Fruit fly (Drosophila melanogaster) whole organism, embryonic: ENCODE results near the gene Shal.

ENCODE experiments used
- BtbVII ChIP-seq: fragments of 200-800 bp; sonication (Bioruptor generic); optimal IDR thresholded peaks from 3 replicates; lab custom pipeline; 2017; ENCODE audit warnings: missing biosample characterization, mild to moderate bottlenecking, missing genetic modification characterization
- CG10147 ChIP-seq: fragments of 200-800 bp; sonication (Bioruptor generic); optimal IDR thresholded peaks from 2 replicates; lab custom pipeline; 2019; ENCODE audit warnings: missing biosample characterization, mild to moderate bottlenecking, missing genetic modification characterization, moderate library complexity
- CG11085 ChIP-seq: fragments of 200-800 bp; sonication (Bioruptor generic); IDR thresholded peaks from 2 replicates; pipeline ENCODE4 v1.3.6; 2022; ENCODE audit warnings: missing biosample characterization, missing genetic modification characterization
- CG11093 ChIP-seq: fragments of 200-800 bp; sonication (Bioruptor generic); IDR thresholded peaks from 3 replicates; pipeline ENCODE4 v1.3.6; 2022; ENCODE audit warnings: missing biosample characterization, missing genetic modification characterization
- CG11247 ChIP-seq: fragments of 200-800 bp; sonication (Bioruptor generic); IDR thresholded peaks from 2 replicates; pipeline ENCODE4 v1.3.6; 2022; ENCODE audit warnings: missing biosample characterization, missing genetic modification characterization
- CG15073 ChIP-seq: fragments of 200-800 bp; sonication (Bioruptor generic); optimal IDR thresholded peaks from 2 replicates; lab custom pipeline; 2016; ENCODE audit warnings: missing biosample characterization, missing genetic modification characterization
- CG15479 ChIP-seq: fragments of 200-800 bp; sonication (Bioruptor generic); optimal IDR thresholded peaks from 3 replicates; lab custom pipeline; 2019; ENCODE audit warnings: missing biosample characterization, mild to moderate bottlenecking, missing genetic modification characterization, moderate library complexity
- CG16815 ChIP-seq: fragments of 200-800 bp; sonication (Bioruptor generic); optimal IDR thresholded peaks from 3 replicates; lab custom pipeline; 2017; ENCODE audit warnings: missing biosample characterization, mild to moderate bottlenecking, missing genetic modification characterization
- CG16863 ChIP-seq: fragments of 200-800 bp; sonication (Bioruptor generic); optimal IDR thresholded peaks from 3 replicates; lab custom pipeline; 2016; ENCODE audit warnings: missing biosample characterization, missing genetic modification characterization
- CG17361 ChIP-seq: fragments of 200-800 bp; sonication (Bioruptor generic); IDR thresholded peaks from 3 replicates; pipeline ENCODE4 v1.3.6; 2022; ENCODE audit warnings: missing biosample characterization, missing genetic modification characterization
- CG17612 ChIP-seq: fragments of 200-800 bp; sonication (Bioruptor generic); IDR thresholded peaks from 2 replicates; pipeline ENCODE4 v1.3.6; 2022; ENCODE audit warnings: missing biosample characterization, missing genetic modification characterization
- CG17802 ChIP-seq: fragments of 200-800 bp; sonication (Bioruptor generic); optimal IDR thresholded peaks from 2 replicates; lab custom pipeline; 2018; ENCODE audit warnings: missing biosample characterization, mild to moderate bottlenecking, missing genetic modification characterization, moderate library complexity
- CG17912 ChIP-seq: fragments of 200-800 bp; sonication (Bioruptor generic); optimal IDR thresholded peaks from 2 replicates; lab custom pipeline; 2018; ENCODE audit warnings: missing biosample characterization, mild to moderate bottlenecking, missing genetic modification characterization
- CG18476 ChIP-seq: fragments of 200-800 bp; sonication (Bioruptor generic); optimal IDR thresholded peaks from 2 replicates; lab custom pipeline; 2016; ENCODE audit warnings: missing biosample characterization, mild to moderate bottlenecking, missing genetic modification characterization
- CG3163 ChIP-seq: fragments of 200-800 bp; sonication (Bioruptor generic); optimal IDR thresholded peaks from 3 replicates; lab custom pipeline; 2016; ENCODE audit warnings: missing biosample characterization, missing genetic modification characterization
- CG3838 ChIP-seq: fragments of 200-800 bp; sonication (Bioruptor generic); optimal IDR thresholded peaks from 3 replicates; lab custom pipeline; 2016; ENCODE audit warnings: missing biosample characterization, missing genetic modification characterization
- CG3995 ChIP-seq: fragments of 200-800 bp; sonication (Bioruptor generic); optimal IDR thresholded peaks from 3 replicates; lab custom pipeline; 2016; ENCODE audit warnings: missing biosample characterization, missing genetic modification characterization
- CG4328 ChIP-seq: fragments of 200-800 bp; sonication (Bioruptor generic); optimal IDR thresholded peaks from 3 replicates; lab custom pipeline; 2017; ENCODE audit warnings: missing biosample characterization, missing genetic modification reagents, missing genetic modification characterization
- CG4360 ChIP-seq: fragments of 200-800 bp; sonication (Bioruptor generic); IDR thresholded peaks from 2 replicates; pipeline ENCODE4 v1.3.6; 2022; ENCODE audit warnings: missing biosample characterization, missing genetic modification characterization
- CG4707 ChIP-seq: fragments of 200-800 bp; sonication (Bioruptor generic); optimal IDR thresholded peaks from 2 replicates; lab custom pipeline; 2018; ENCODE audit warnings: missing biosample characterization, mild to moderate bottlenecking, missing genetic modification characterization, moderate library complexity
- CG6791 ChIP-seq: fragments of 200-800 bp; sonication (Bioruptor generic); IDR thresholded peaks from 3 replicates; pipeline ENCODE4 v1.3.6; 2022; ENCODE audit warnings: missing biosample characterization, missing genetic modification characterization; ENCODE audit not compliant: partially characterized antibody
- CG7271 ChIP-seq: fragments of 200-800 bp; sonication (Bioruptor generic); optimal IDR thresholded peaks from 2 replicates; lab custom pipeline; 2018; ENCODE audit warnings: missing biosample characterization, mild to moderate bottlenecking, missing genetic modification characterization, moderate library complexity
- CG8281 ChIP-seq: fragments of 200-800 bp; sonication (Bioruptor generic); optimal IDR thresholded peaks from 2 replicates; lab custom pipeline; 2018; ENCODE audit warnings: missing biosample characterization, mild to moderate bottlenecking, missing genetic modification characterization, moderate library complexity
- CG8359 ChIP-seq: fragments of 200-800 bp; sonication (Bioruptor generic); optimal IDR thresholded peaks from 2 replicates; lab custom pipeline; 2017; ENCODE audit warnings: missing biosample characterization, mild to moderate bottlenecking, missing genetic modification characterization, borderline replicate concordance
- CG8478 ChIP-seq: fragments of >200 bp; optimal IDR thresholded peaks from 2 replicates; lab custom pipeline; 2018
- E2f2 ChIP-seq: fragments of 200-800 bp; sonication (Bioruptor generic); IDR thresholded peaks from 2 replicates; pipeline ENCODE4 v1.3.6; 2022; ENCODE audit warnings: missing biosample characterization, missing genetic modification characterization
- MESR4 ChIP-seq: fragments of 200-800 bp; sonication (Bioruptor generic); optimal IDR thresholded peaks from 2 replicates; lab custom pipeline; 2018; ENCODE audit warnings: missing biosample characterization, mild to moderate bottlenecking, missing genetic modification characterization, moderate library complexity
- Nf-YB ChIP-seq: fragments of 200-800 bp; sonication (Bioruptor generic); optimal IDR thresholded peaks from 3 replicates; lab custom pipeline; 2019; ENCODE audit warnings: missing biosample characterization, mild to moderate bottlenecking, missing genetic modification characterization, moderate library complexity
- Spps ChIP-seq: fragments of 200-800 bp; sonication (Bioruptor generic); optimal IDR thresholded peaks from 2 replicates; lab custom pipeline; 2018; ENCODE audit warnings: missing biosample characterization, mild to moderate bottlenecking, missing genetic modification characterization
- Sry-δ ChIP-seq: fragments of 200-800 bp; sonication (Bioruptor generic); optimal IDR thresholded peaks from 2 replicates; lab custom pipeline; 2016; ENCODE audit warnings: missing biosample characterization, missing genetic modification characterization
- Usf ChIP-seq: fragments of 200-800 bp; sonication (Bioruptor generic); optimal IDR thresholded peaks from 2 replicates; lab custom pipeline; 2017; ENCODE audit warnings: missing genotype, missing biosample characterization, missing genetic modification characterization
- ash1 ChIP-seq: fragments of 200-800 bp; sonication (Bioruptor generic); optimal IDR thresholded peaks from 2 replicates; lab custom pipeline; 2018; ENCODE audit warnings: missing biosample characterization, mild to moderate bottlenecking, missing genetic modification characterization
- ato ChIP-seq: fragments of 200-800 bp; sonication (Bioruptor generic); IDR thresholded peaks from 2 replicates; pipeline ENCODE4 v1.3.6; 2022; ENCODE audit warnings: missing biosample characterization, missing genetic modification characterization; ENCODE audit not compliant: partially characterized antibody
- az2 ChIP-seq: fragments of 200-800 bp; sonication (Bioruptor generic); optimal IDR thresholded peaks from 3 replicates; lab custom pipeline; 2016; ENCODE audit warnings: missing biosample characterization, missing genetic modification characterization
- bab2 ChIP-seq: fragments of 200-800 bp; sonication (Bioruptor generic); optimal IDR thresholded peaks from 2 replicates; lab custom pipeline; 2016; ENCODE audit warnings: missing biosample characterization, missing genetic modification characterization
- dmrt11E ChIP-seq: fragments of 200-800 bp; sonication (Bioruptor generic); optimal IDR thresholded peaks from 3 replicates; lab custom pipeline; 2018; ENCODE audit warnings: missing biosample characterization, mild to moderate bottlenecking, missing genetic modification characterization, moderate library complexity
- dmrt99B ChIP-seq: fragments of 200-800 bp; sonication (Bioruptor generic); optimal IDR thresholded peaks from 2 replicates; lab custom pipeline; 2018; ENCODE audit warnings: missing biosample characterization, mild to moderate bottlenecking, missing genetic modification characterization, moderate library complexity
- dpn ChIP-seq, 2 experiments: fragments of 200-800 bp; sonication (Bioruptor generic); optimal IDR thresholded peaks; 3 replicates each; lab custom pipeline; 2016; ENCODE audit warnings: missing biosample characterization in 2 of 2, missing genetic modification characterization in 2 of 2
- gsb ChIP-seq: fragments of 200-800 bp; sonication (Bioruptor generic); IDR thresholded peaks from 2 replicates; pipeline ENCODE4 v1.3.6; 2022; ENCODE audit warnings: missing biosample characterization, missing genetic modification characterization
- h ChIP-seq: fragments of >200 bp; optimal IDR thresholded peaks from 2 replicates; lab custom pipeline; 2017
- hb ChIP-seq: fragments of 200-800 bp; sonication (Bioruptor generic); IDR thresholded peaks from 3 replicates; pipeline ENCODE4 v1.3.6; 2022; ENCODE audit warnings: missing biosample characterization, missing genetic modification characterization; ENCODE audit not compliant: partially characterized antibody
- maf-S ChIP-seq: fragments of 200-800 bp; sonication (Bioruptor generic); optimal IDR thresholded peaks from 2 replicates; lab custom pipeline; 2016; ENCODE audit warnings: missing biosample characterization, missing genetic modification characterization
- otp ChIP-seq: fragments of 200-800 bp; sonication (Bioruptor generic); IDR thresholded peaks from 3 replicates; pipeline ENCODE4, ENCODE4 v1.3.6; 2022; ENCODE audit warnings: missing biosample characterization, missing genetic modification characterization
- pan ChIP-seq, 4 experiments: fragments of >200 bp in 3 of 4; fragments of 200-800 bp in 1 of 4; sonication (Bioruptor generic) in 1 of 4; optimal IDR thresholded peaks in 3 of 4; IDR thresholded peaks in 1 of 4; 2 replicates each; pipeline versions ENCODE4 v1.3.6 to Lab custom; 2017 to 2022; ENCODE audit warnings: missing biosample characterization in 2 of 4, missing genetic modification characterization in 2 of 4, mixed read lengths in 1 of 4
- sens-2 ChIP-seq: fragments of 200-800 bp; sonication (Bioruptor generic); IDR thresholded peaks from 2 replicates; pipeline ENCODE4 v1.3.6; 2022; ENCODE audit warnings: missing biosample characterization, missing genetic modification characterization
- sr ChIP-seq: fragments of 200-800 bp; sonication (Bioruptor generic); IDR thresholded peaks from 3 replicates; pipeline ENCODE4 v1.3.6; 2022; ENCODE audit warnings: missing biosample characterization, missing genetic modification characterization
- stc ChIP-seq: fragments of 200-800 bp; sonication (Bioruptor generic); IDR thresholded peaks from 2 replicates; pipeline ENCODE4 v1.3.6; 2022; ENCODE audit warnings: missing biosample characterization, missing genetic modification characterization
- ttk ChIP-seq: fragments of 200-800 bp; sonication (Bioruptor generic); IDR thresholded peaks from 2 replicates; pipeline ENCODE4 v2.1.2; 2022; ENCODE audit warnings: missing biosample characterization, missing genetic modification characterization
- unpg ChIP-seq: fragments of 200-800 bp; sonication (Bioruptor generic); optimal IDR thresholded peaks from 3 replicates; lab custom pipeline; 2018; ENCODE audit warnings: missing biosample characterization, mild to moderate bottlenecking, missing genetic modification characterization, moderate library complexity
- vfl ChIP-seq: fragments of 200-800 bp; sonication (Bioruptor generic); optimal IDR thresholded peaks from 2 replicates; lab custom pipeline; 2016; ENCODE audit warnings: missing biosample characterization, missing genetic modification characterization
- z ChIP-seq: fragments of 200-800 bp; sonication (Bioruptor generic); IDR thresholded peaks from 3 replicates; pipeline ENCODE4 v1.3.6; 2022; ENCODE audit warnings: missing biosample characterization, missing genetic modification characterization

The Shal gene

DNA sequence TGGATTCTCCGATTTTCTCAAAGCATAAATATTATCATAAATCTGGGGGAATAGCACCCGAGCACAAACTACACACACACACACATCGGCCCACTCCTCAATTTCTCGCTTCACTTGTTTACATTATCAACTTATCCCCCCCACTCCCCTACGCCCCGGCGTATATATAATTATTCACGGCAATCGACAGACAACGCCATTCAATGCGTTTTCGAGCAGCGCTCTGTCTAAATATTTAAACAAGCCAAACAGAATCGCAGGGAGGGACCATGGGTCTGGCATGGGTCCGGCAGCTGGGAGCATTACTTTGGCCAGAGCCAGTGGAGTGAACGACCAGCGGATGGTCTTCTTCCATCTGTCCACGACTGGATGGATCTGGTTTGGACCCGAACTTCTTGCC is 8.7 kb downstream of the Shal start (continued):
- TF ChIP-seq dmrt11E (tag; lab: Kevin White, UChicago): peak; percentile 10
- TF ChIP-seq Sry-δ (GFP tag; lab: Kevin White, UChicago): no peak
- TF ChIP-seq CG15073: no peak
- no peak for TF ChIP-seq CG7271 (tag; lab: Kevin White, UChicago)
- TF ChIP-seq CG4328 (GFP tag; lab: Kevin White, UChicago): peak; percentile 52
- TF ChIP-seq CG8359 (GFP tag; lab: Kevin White, UChicago): peak; percentile 31
- TF ChIP-seq CG4360 (GFP tag; lab: Robert Waterston, UW): no peak
- peak; percentile 53 for TF ChIP-seq unpg (GFP tag; lab: Kevin White, UChicago)
- TF ChIP-seq otp (GFP tag; lab: Robert Waterston, UW): no peak; the same call in 2 of the 3 replicates
- TF ChIP-seq MESR4 (GFP tag; lab: Kevin White, UChicago): no peak
- TF ChIP-seq CG15479 (GFP tag; lab: Kevin White, UChicago): no peak
- TF ChIP-seq CG11085 (GFP tag; lab: Robert Waterston, UW): no peak
- no peak for TF ChIP-seq vfl
- no peak for TF ChIP-seq hb (GFP tag; lab: Robert Waterston, UW)
- no peak for TF ChIP-seq maf-S (GFP tag; lab: Kevin White, UChicago)
- TF ChIP-seq E2f2: peak; percentile 24; the same call in 1 of the 2 replicates
- peak; percentile 4 for TF ChIP-seq BtbVII (GFP tag; lab: Kevin White, UChicago)
- TF ChIP-seq bab2 (GFP tag; lab: Kevin White, UChicago): peak; percentile 66
- TF ChIP-seq CG10147: no peak
- TF ChIP-seq CG11093 (GFP tag; lab: Robert Waterston, UW): no peak
- no peak for TF ChIP-seq CG16815
- TF ChIP-seq Spps (tag; lab: Kevin White, UChicago): no peak
- TF ChIP-seq z: no peak
- TF ChIP-seq az2 (GFP tag; lab: Kevin White, UChicago): no peak
- no peak for TF ChIP-seq h (lab: Kevin White, UChicago)
- TF ChIP-seq sens-2: no peak
- TF ChIP-seq CG18476: no peak
- TF ChIP-seq CG8478 (lab: Kevin White, UChicago): no peak
- TF ChIP-seq stc: peak; percentile 32; the same call in 1 of the 2 replicates
- 0 out of 2 replicates have a peak, but pooled peaks have one; percentile 21 for TF ChIP-seq CG17612
- peak; percentile 67 for TF ChIP-seq CG4707 (GFP tag; lab: Kevin White, UChicago)
- TF ChIP-seq Usf (GFP tag; lab: Kevin White, UChicago): no peak
- TF ChIP-seq CG3838 (GFP tag; lab: Kevin White, UChicago): peak; percentile 40
- peak; percentile 32 for TF ChIP-seq CG17912 (GFP tag; lab: Kevin White, UChicago)
- TF ChIP-seq dmrt99B (tag; lab: Kevin White, UChicago): peak; percentile 49
- TF ChIP-seq CG17361: 0 out of 3 replicates have a peak, but pooled peaks have one; percentile 14
- TF ChIP-seq CG8281 (tag; lab: Kevin White, UChicago): peak; percentile 42
- TF ChIP-seq ttk: no peak
- TF ChIP-seq gsb: 0 out of 2 replicates have a peak, but pooled peaks have one; percentile 19
- no peak for TF ChIP-seq sr
- peak; percentile 28 for TF ChIP-seq Nf-YB (GFP tag; lab: Kevin White, UChicago)
- peak; percentile 48 for TF ChIP-seq CG17802 (tag; lab: Kevin White, UChicago)
- no peak for TF ChIP-seq CG6791 (GFP tag; lab: Robert Waterston, UW)
- TF ChIP-seq CG16863 (GFP tag; lab: Kevin White, UChicago): peak; percentile 17
- TF ChIP-seq CG3995 (GFP tag; lab: Kevin White, UChicago): no peak
- TF ChIP-seq pan (optimal IDR thresholded peaks at IDR 0.05; lab: Kevin White, UChicago): no peak
- TF ChIP-seq pan (GFP tag; optimal IDR thresholded peaks at IDR 0.05 in 1 of 2, IDR thresholded peaks at IDR 0.05 in 1 of 2): no peak
- TF ChIP-seq CG3163 (GFP tag; lab: Kevin White, UChicago): no peak
- no peak for TF ChIP-seq ash1 (GFP tag; lab: Kevin White, UChicago)
- peak in 1 of 2 experiments; percentile 5 for TF ChIP-seq dpn (GFP tag; optimal IDR thresholded peaks at IDR 0.05; lab: Kevin White, UChicago)
- no peak for TF ChIP-seq ato
- no peak for TF ChIP-seq CG11247 (GFP tag; lab: Robert Waterston, UW)
